Worm (Caenorhabditis elegans): ENCODE results near the gene oac-5.
"Not testable (repeated sequence)": the region's sequence is repeated elsewhere in the genome, so short reads cannot be mapped to it uniquely, and the experiment has no call there.

oac-5 gene

ce11 chrV:16338287-16339092 lies 46.0 kb downstream of the oac-5 start, which contains the start of gene slc-9B.2:
TSS of gene slc-9B.2 (plus strand) at chrV:16339042.
- TF ChIP-seq vab-7 (GFP tag; IDR thresholded peaks at IDR 0.05) (peak; percentile 54; the same call in 1 of the 2 replicates), arid-1 (GFP tag; conservative IDR thresholded peaks at IDR 0.05) (0 out of 2 replicates have a peak, but pooled peaks have one; percentile 57), lin-38 (GFP tag; IDR thresholded peaks at IDR 0.05) (peak; percentile 58), tra-1 (GFP tag; IDR thresholded peaks at IDR 0.05) (0 out of 2 replicates have a peak, but pooled peaks have one; percentile 55), hlh-30 (tag; optimal IDR thresholded peaks at IDR 0.05; ENCODE audit: insufficient read depth) (peak; percentile 8), aha-1 (tag) (peak; percentile 15), dve-1 (tag; optimal IDR thresholded peaks at IDR 0.05; ENCODE audit: insufficient read depth) (peak; percentile 38), pha-4 (GFP tag; IDR thresholded peaks at IDR 0.05) (peak; percentile 68; the same call in 1 of the 2 replicates), nhr-102 (tag; optimal IDR thresholded peaks at IDR 0.05) (peak; percentile 44), hlh-11 (tag; optimal IDR thresholded peaks at IDR 0.05) (peak; percentile 39), daf-16 (tag; optimal IDR thresholded peaks at IDR 0.05) (peak; percentile 73), nhr-48 (tag; optimal IDR thresholded peaks at IDR 0.05) (peak; percentile 72), unc-130 (GFP tag; optimal IDR thresholded peaks at IDR 0.05) (peak; percentile 1), F26F4.8 (GFP tag; conservative IDR thresholded peaks at IDR 0.05) (0 out of 2 replicates have a peak, but pooled peaks have one; percentile 37), ZK337.2 (GFP tag; IDR thresholded peaks at IDR 0.05) (0 out of 2 replicates have a peak, but pooled peaks have one; percentile 39), snpc-1.2 (GFP tag; IDR thresholded peaks at IDR 0.05) (peak; percentile 76), Y105C5A.15 (GFP tag; IDR thresholded peaks at IDR 0.05) (0 out of 2 replicates have a peak, but pooled peaks have one; percentile 60), lim-7 (GFP tag; IDR thresholded peaks at IDR 0.05) (peak; percentile 65), zip-11 (GFP tag; IDR thresholded peaks at IDR 0.05) (0 out of 2 replicates have a peak, but pooled peaks have one; percentile 26), dmd-6 (GFP tag; IDR thresholded peaks at IDR 0.05) (peak; percentile 66), php-3 (GFP tag; IDR thresholded peaks at IDR 0.05) (peak; percentile 86)
- not testable (repeated sequence) for TF ChIP-seq pha-4 (tag; optimal IDR thresholded peaks at IDR 0.05); daf-16 (GFP tag; optimal IDR thresholded peaks at IDR 0.05)

ce11 chrV:16341497-16342257 lies 49.2 kb downstream of the oac-5 start:
- TF ChIP-seq nhr-102 (tag; optimal IDR thresholded peaks at IDR 0.05): peak; percentile 9
- peak; percentile 43; the same call in 1 of the 2 replicates for TF ChIP-seq dmd-6 (GFP tag; IDR thresholded peaks at IDR 0.05)
- TF ChIP-seq daf-16 (GFP tag; optimal IDR thresholded peaks at IDR 0.05): not testable (repeated sequence)
- TF ChIP-seq daf-16 (tag; optimal IDR thresholded peaks at IDR 0.05): peak; percentile 24
- peak; percentile 27 for TF ChIP-seq dve-1 (tag; optimal IDR thresholded peaks at IDR 0.05; ENCODE audit: insufficient read depth)
- TF ChIP-seq T26A8.4 (GFP tag; IDR thresholded peaks at IDR 0.05): 0 out of 2 replicates have a peak, but pooled peaks have one; percentile 12
- peak; percentile 14 for TF ChIP-seq hlh-30 (tag; optimal IDR thresholded peaks at IDR 0.05; ENCODE audit: insufficient read depth)
- peak; percentile 10 for TF ChIP-seq hlh-11 (tag; optimal IDR thresholded peaks at IDR 0.05)
- peak; percentile 63 for TF ChIP-seq egl-43 (GFP tag; IDR thresholded peaks at IDR 0.05)
- peak; percentile 26; the same call in 1 of the 2 replicates for TF ChIP-seq lim-7 (GFP tag; IDR thresholded peaks at IDR 0.05)
- peak; percentile 66 for TF ChIP-seq set-16 (GFP tag; IDR thresholded peaks at IDR 0.05)
- TF ChIP-seq aha-1 (tag): peak; percentile 92
- TF ChIP-seq mdt-29 (GFP tag; IDR thresholded peaks at IDR 0.05): peak; percentile 51; the same call in 1 of the 2 replicates

ce11 chrV:16342258-16342618 lies 49.7 kb downstream of the oac-5 start, which contains the start of gene nhr-193:
TSS of gene nhr-193 (plus strand) at chrV:16342308.
- no peak for TF ChIP-seq Y5F2A.4 (GFP tag; optimal IDR thresholded peaks at IDR 0.05)
- no peak for TF ChIP-seq lin-15B (tag; optimal IDR thresholded peaks at IDR 0.05)
- peak; percentile 74 for TF ChIP-seq dmd-6 (GFP tag; IDR thresholded peaks at IDR 0.05)
- TF ChIP-seq mxl-3 (GFP tag; optimal IDR thresholded peaks at IDR 0.05): no peak
- no peak for TF ChIP-seq R02D3.7 (tag; optimal IDR thresholded peaks at IDR 0.05)
- peak; percentile 54 for TF ChIP-seq nhr-28 (tag; optimal IDR thresholded peaks at IDR 0.05)
- TF ChIP-seq nhr-77 (tag; optimal IDR thresholded peaks at IDR 0.05): peak; percentile 1
- no peak for TF ChIP-seq aha-1 (tag)
- no peak for TF ChIP-seq daf-16 (GFP tag; optimal IDR thresholded peaks at IDR 0.05)
- peak; percentile 39 for TF ChIP-seq daf-16 (tag; optimal IDR thresholded peaks at IDR 0.05)
- no peak for TF ChIP-seq nhr-111 (GFP tag; optimal IDR thresholded peaks at IDR 0.05)
- TF ChIP-seq hlh-11 (tag; optimal IDR thresholded peaks at IDR 0.05): peak; percentile 63
- TF ChIP-seq daf-19 (GFP tag; conservative IDR thresholded peaks at IDR 0.05): no peak
- TF ChIP-seq snpc-4 (tag; optimal IDR thresholded peaks at IDR 0.05): no peak
- no peak for TF ChIP-seq dpl-1 (GFP tag; optimal IDR thresholded peaks at IDR 0.05)
- no peak for TF ChIP-seq mdt-29 (GFP tag; IDR thresholded peaks at IDR 0.05)
- no peak for TF ChIP-seq mep-1 (tag; optimal IDR thresholded peaks at IDR 0.05)
- TF ChIP-seq nhr-76 (tag; optimal IDR thresholded peaks at IDR 0.05): no peak
- no peak for TF ChIP-seq unc-62 (GFP tag; optimal IDR thresholded peaks at IDR 0.05 in 1 of 2)
- no peak for TF ChIP-seq unc-62 (tag; optimal IDR thresholded peaks at IDR 0.05)
- no peak for TF ChIP-seq F49E8.2 (tag; optimal IDR thresholded peaks at IDR 0.05; ENCODE audit: borderline replicate concordance)
- no peak for TF ChIP-seq zip-11 (GFP tag; IDR thresholded peaks at IDR 0.05)
- TF ChIP-seq pqm-1 (tag; optimal IDR thresholded peaks at IDR 0.05): peak; percentile 46
